Worm (Caenorhabditis elegans): Measurements from ENCODE around the gene clec-133.

Gene clec-133

ce11 chrII:3576742-3577141, 1.5 kb upstream of the clec-133 start, which contains the start of gene clec-132:
TSS of gene clec-132 (plus strand) at chrII:3577042.
- no peak for TF ChIP-seq unc-62 (GFP tag; optimal IDR thresholded peaks at IDR 0.05)

ce11 chrII:3579767-3580166, 1.5 kb downstream of the clec-133 start, which contains the start of gene clec-134:
TSS of gene clec-134 (plus strand) at chrII:3580067.
- TF ChIP-seq unc-62 (GFP tag; optimal IDR thresholded peaks at IDR 0.05) = no peak

- TF ChIP-seq unc-62 (GFP tag; optimal IDR thresholded peaks at IDR 0.05) = no peak
Measured at ce11 chrII:3581752-3582151, 3.5 kb downstream of the clec-133 start, which contains the start of gene srh-59. TSS of gene srh-59 (plus strand) at chrII:3582052.

- TF ChIP-seq unc-62 (GFP tag; optimal IDR thresholded peaks at IDR 0.05) = no peak
Measured at ce11 chrII:3583402-3583801, 5.2 kb downstream of the clec-133 start, which contains the start of gene srh-60. TSS of gene srh-60 (plus strand) at chrII:3583702.

ce11 chrII:3595339-3595738, 17.1 kb downstream of the clec-133 start, which contains the start of gene Y49F6A.12:
TSS of gene Y49F6A.12 (plus strand) at chrII:3595639.
- no peak for TF ChIP-seq unc-62 (GFP tag; optimal IDR thresholded peaks at IDR 0.05)

- no peak for TF ChIP-seq unc-62 (GFP tag; optimal IDR thresholded peaks at IDR 0.05)
Measured at ce11 chrII:3598721-3599120, 20.5 kb downstream of the clec-133 start, which contains the start of gene Y49F6A.11. TSS of gene Y49F6A.11 (minus strand) at chrII:3598821.

ce11 chrII:3604578-3604977, 26.4 kb downstream of the clec-133 start:
- no peak for TF ChIP-seq unc-62 (GFP tag; optimal IDR thresholded peaks at IDR 0.05)

ce11 chrII:3609764-3610163, 31.5 kb downstream of the clec-133 start, which contains the start of gene Y49F6A.5:
TSS of gene Y49F6A.5 (minus strand) at chrII:3609864.
- TF ChIP-seq unc-62 (GFP tag; optimal IDR thresholded peaks at IDR 0.05) = no peak

ce11 chrII:3616615-3617014, 38.4 kb downstream of the clec-133 start:
- TF ChIP-seq unc-62 (GFP tag; optimal IDR thresholded peaks at IDR 0.05) = no peak

ce11 chrII:3617512-3617911, 39.3 kb downstream of the clec-133 start, which contains the start of gene F40E12.1:
TSS of gene F40E12.1 (plus strand) at chrII:3617812.
- no peak for TF ChIP-seq unc-62 (GFP tag; optimal IDR thresholded peaks at IDR 0.05)

- TF ChIP-seq unc-62 (GFP tag; optimal IDR thresholded peaks at IDR 0.05) = no peak
Measured at ce11 chrII:3620862-3621261, 42.6 kb downstream of the clec-133 start.

ce11 chrII:3622014-3622413, 43.8 kb downstream of the clec-133 start, which contains the start of gene M151.7:
TSS of gene M151.7 (plus strand) at chrII:3622314.
- no peak for TF ChIP-seq unc-62 (GFP tag; optimal IDR thresholded peaks at IDR 0.05)

ce11 chrII:3626872-3627271, 48.7 kb downstream of the clec-133 start, which contains the start of gene M151.3:
TSS of gene M151.3 (plus strand) at chrII:3627172.
- no peak for TF ChIP-seq unc-62 (GFP tag; optimal IDR thresholded peaks at IDR 0.05)

Measured in whole organism, dauer.